Worm (Caenorhabditis elegans): Measurements from ENCODE around the gene mca-1.

The mca-1 gene

DNA sequence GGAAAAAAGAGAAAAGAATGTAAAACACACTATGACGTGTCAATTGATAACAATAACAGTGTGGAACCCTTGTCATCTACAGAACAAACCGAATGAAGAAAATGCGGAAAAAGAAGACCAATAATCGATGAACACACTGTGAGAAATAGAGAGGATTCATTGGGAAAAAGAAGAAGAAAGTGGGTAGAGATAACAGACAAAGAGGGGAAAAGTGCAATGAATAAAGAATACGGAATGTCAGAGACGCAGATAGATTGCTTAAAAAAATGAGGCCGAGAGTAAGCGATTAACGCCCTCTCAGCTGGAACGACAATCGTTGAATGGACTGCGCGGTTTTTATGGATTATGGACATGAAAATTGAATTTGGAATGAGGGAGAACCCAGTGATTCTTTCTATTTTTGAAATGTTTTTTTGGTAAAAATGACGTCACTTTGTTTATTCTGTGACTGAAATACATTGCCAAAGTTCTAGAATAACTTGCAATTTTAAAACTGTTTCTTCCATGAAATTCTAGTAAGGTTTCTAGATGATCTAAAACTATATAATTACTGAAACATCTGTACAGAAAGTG lies 13.1 kb upstream of the mca-1 start, which contains the start of gene amph-1:
amph-1 (minus strand) TSS at position 85 of the 573 bp plus-strand sequence.
- TF ChIP-seq nhr-67 (tag; optimal IDR thresholded peaks at IDR 0.05), result no peak
- TF ChIP-seq hmg-11 (tag; optimal IDR thresholded peaks at IDR 0.05), result peak; percentile 66
- TF ChIP-seq nhr-25 (tag; optimal IDR thresholded peaks at IDR 0.05), result peak; percentile 21
- peak; percentile 81 for TF ChIP-seq nhr-23 (tag; optimal IDR thresholded peaks at IDR 0.05)
- TF ChIP-seq ceh-28 (tag; optimal IDR thresholded peaks at IDR 0.05), result peak; percentile 52
- TF ChIP-seq nfya-1 (tag; optimal IDR thresholded peaks at IDR 0.05; ENCODE audit: insufficient read depth), result peak; percentile 70
- peak; percentile 17 for TF ChIP-seq lin-39 (tag; optimal IDR thresholded peaks at IDR 0.05)
- peak in 1 of 3 experiments; percentile 2 for TF ChIP-seq elt-3 (tag; optimal IDR thresholded peaks at IDR 0.05)
- peak; percentile 8 for TF ChIP-seq pha-4 (tag; optimal IDR thresholded peaks at IDR 0.05)
- TF ChIP-seq elt-2 (tag; optimal IDR thresholded peaks at IDR 0.05), result peak; percentile 45
- no peak for TF ChIP-seq ceh-82 (tag; optimal IDR thresholded peaks at IDR 0.05)
- peak; percentile 17 for TF ChIP-seq pqm-1 (tag; optimal IDR thresholded peaks at IDR 0.05)
- TF ChIP-seq fkh-2 (tag; optimal IDR thresholded peaks at IDR 0.05), result no peak

DNA sequence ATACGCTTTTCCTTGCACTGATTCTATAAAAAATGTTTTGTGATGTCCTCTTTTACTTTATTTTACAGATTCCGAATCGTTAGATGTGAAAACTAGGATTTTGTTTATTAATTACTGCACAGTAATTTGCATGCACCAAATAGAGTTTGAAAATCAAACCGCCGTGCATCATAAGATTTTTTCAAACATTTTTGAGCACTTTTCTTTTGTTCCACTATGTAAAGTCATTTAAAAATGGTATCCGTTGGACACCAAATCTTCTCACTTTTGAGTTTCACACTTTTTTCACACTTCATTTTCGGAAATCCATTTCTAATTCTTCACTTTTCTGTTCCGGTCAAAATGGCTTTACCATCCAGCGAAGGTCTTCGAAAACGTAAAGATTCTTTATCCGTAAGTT lies 8.4 kb upstream of the mca-1 start, which contains the start of gene degl-2:
degl-2 (plus strand) TSS at position 301 of the 400 bp plus-strand sequence.
- TF ChIP-seq pqm-1 (tag; optimal IDR thresholded peaks at IDR 0.05) (no peak), nhr-43 (tag; optimal IDR thresholded peaks at IDR 0.05; ENCODE audit: poor library complexity, severe bottlenecking) (no peak), ceh-28 (tag; optimal IDR thresholded peaks at IDR 0.05) (no peak), nhr-77 (tag; optimal IDR thresholded peaks at IDR 0.05) (no peak), nhr-28 (tag; optimal IDR thresholded peaks at IDR 0.05) (no peak), mml-1 (tag; optimal IDR thresholded peaks at IDR 0.05) (no peak), elt-1 (tag; optimal IDR thresholded peaks at IDR 0.05) (no peak), daf-12 (tag; optimal IDR thresholded peaks at IDR 0.05) (no peak), nhr-12 (tag; optimal IDR thresholded peaks at IDR 0.05) (no peak), elt-3 (tag; optimal IDR thresholded peaks at IDR 0.05) (no peak), ceh-82 (tag; optimal IDR thresholded peaks at IDR 0.05) (no peak)

DNA sequence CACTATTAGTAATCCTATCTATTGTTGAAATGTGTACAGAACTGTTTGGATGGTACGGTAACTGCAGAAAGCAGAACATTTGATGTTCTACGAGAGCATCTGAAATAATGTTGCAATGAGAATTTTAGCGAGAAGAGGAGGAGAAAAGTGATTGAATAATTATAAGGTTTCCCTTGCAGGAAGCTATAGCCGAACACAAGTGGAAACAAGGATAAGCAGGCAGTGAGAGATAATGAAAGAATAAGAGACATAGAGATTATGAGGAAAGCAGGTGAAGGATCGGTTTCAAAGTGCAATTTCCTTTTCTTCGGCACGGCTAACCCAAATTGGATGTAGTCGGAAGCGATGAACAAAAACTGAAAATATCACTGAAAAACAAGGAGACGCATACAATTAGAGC lies 7.2 kb upstream of the mca-1 start, which contains the start of gene del-2:
del-2 (minus strand) TSS at position 101 of the 400 bp plus-strand sequence.
- TF ChIP-seq nhr-23 (tag; optimal IDR thresholded peaks at IDR 0.05), result no peak
- no peak for TF ChIP-seq ztf-11 (tag; optimal IDR thresholded peaks at IDR 0.05)
- no peak for TF ChIP-seq jun-1 (tag; optimal IDR thresholded peaks at IDR 0.05)
- TF ChIP-seq tbx-2 (tag; optimal IDR thresholded peaks at IDR 0.05), result no peak
- no peak for TF ChIP-seq fkh-2 (tag; optimal IDR thresholded peaks at IDR 0.05)
- TF ChIP-seq lsy-12 (tag; optimal IDR thresholded peaks at IDR 0.05), result no peak
- TF ChIP-seq skn-1 (tag; optimal IDR thresholded peaks at IDR 0.05), result no peak
- TF ChIP-seq aly-2 (tag; optimal IDR thresholded peaks at IDR 0.05), result no peak
- no peak for TF ChIP-seq elt-3 (tag; optimal IDR thresholded peaks at IDR 0.05)
- no peak for TF ChIP-seq nhr-43 (tag; optimal IDR thresholded peaks at IDR 0.05; ENCODE audit: poor library complexity, severe bottlenecking)
- no peak for TF ChIP-seq egl-5 (tag; optimal IDR thresholded peaks at IDR 0.05)
- no peak for TF ChIP-seq pqm-1 (tag; optimal IDR thresholded peaks at IDR 0.05)
- no peak for TF ChIP-seq mml-1 (tag; optimal IDR thresholded peaks at IDR 0.05)
- TF ChIP-seq lin-39 (tag; optimal IDR thresholded peaks at IDR 0.05), result no peak
- TF ChIP-seq egl-27 (tag; optimal IDR thresholded peaks at IDR 0.05), result no peak
- TF ChIP-seq ceh-28 (tag; optimal IDR thresholded peaks at IDR 0.05), result no peak

DNA sequence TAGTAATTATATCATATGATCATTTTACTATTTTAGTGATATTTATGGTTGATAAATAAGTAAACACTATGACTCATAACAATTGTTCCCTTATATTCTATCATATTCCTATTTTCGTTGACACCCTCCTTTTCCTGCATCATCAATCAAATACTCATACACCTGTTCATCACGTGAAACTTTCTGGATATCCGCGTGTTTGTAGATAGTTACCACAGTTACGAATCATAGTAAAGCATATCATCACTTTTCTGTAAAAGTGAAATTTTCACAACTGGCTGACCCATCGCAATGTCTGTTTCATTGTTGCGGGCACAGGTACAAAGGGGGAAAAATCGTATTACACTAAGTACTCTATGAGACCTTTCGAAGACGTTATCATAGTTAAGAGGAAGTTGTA lies 859 bp downstream of the mca-1 start:
- TF ChIP-seq jun-1 (tag; optimal IDR thresholded peaks at IDR 0.05) (no peak), elt-3 (tag; optimal IDR thresholded peaks at IDR 0.05) (peak in 1 of 3 experiments; percentile 2)

DNA sequence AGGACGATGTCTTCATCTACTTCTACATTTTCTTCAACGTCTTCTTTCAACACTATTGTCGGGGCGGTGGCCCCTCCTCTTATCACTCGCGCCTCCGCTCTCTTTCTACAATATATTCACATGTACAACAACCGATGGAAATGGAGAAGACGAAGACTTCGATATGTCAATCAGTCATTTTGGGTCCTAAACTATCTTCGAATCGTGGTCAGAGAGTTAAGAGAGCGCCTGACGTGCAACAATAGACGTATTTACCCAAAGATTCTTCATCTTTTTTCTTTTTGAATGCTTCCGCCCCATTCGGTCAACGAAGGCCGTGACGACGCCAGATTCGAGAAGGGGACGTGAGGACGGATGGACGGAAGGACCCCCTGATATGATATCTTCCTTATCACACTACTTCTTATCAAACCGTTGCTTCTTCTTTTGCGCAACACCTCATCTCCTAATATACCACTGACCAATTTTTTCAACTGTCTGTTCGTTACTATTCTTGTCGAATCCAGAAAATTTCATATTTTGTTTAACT lies 1.7 kb downstream of the mca-1 start:
- TF ChIP-seq elt-3 (tag; optimal IDR thresholded peaks at IDR 0.05) (peak in 2 of 3 experiments; percentile 51 to 63), fos-1 (tag; optimal IDR thresholded peaks at IDR 0.05) (no peak), nhr-23 (tag; optimal IDR thresholded peaks at IDR 0.05) (peak; percentile 51)

DNA sequence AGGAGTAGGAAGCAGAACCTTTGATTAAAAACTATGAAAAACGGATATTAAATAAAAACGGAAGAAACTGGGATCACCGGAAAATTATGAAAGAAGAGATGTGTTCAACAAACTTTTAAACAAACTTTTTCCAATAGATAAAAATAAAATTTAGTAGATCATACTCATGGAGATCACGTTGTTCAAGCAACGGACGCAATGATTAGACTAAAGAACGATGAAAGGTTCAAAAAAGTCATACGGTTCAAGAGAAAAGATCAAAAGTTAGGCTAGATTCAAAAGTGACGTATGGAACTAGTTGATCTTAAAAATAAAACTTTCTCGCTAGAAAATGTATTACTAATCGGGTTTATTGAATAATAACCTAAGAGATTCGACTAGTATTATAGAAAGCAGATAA lies 2.7 kb downstream of the mca-1 start:
- no peak for TF ChIP-seq eor-1 (tag; optimal IDR thresholded peaks at IDR 0.05)
- no peak for TF ChIP-seq nhr-67 (tag; optimal IDR thresholded peaks at IDR 0.05)
- no peak for TF ChIP-seq ceh-16 (tag; optimal IDR thresholded peaks at IDR 0.05)
- TF ChIP-seq nhr-25 (tag; optimal IDR thresholded peaks at IDR 0.05), result no peak
- TF ChIP-seq zag-1 (tag; optimal IDR thresholded peaks at IDR 0.05), result no peak
- no peak for TF ChIP-seq lin-39 (tag; optimal IDR thresholded peaks at IDR 0.05)
- TF ChIP-seq unc-39 (tag; optimal IDR thresholded peaks at IDR 0.05), result no peak
- no peak for TF ChIP-seq nhr-237 (tag; optimal IDR thresholded peaks at IDR 0.05)
- TF ChIP-seq ceh-82 (tag; optimal IDR thresholded peaks at IDR 0.05), result no peak
- no peak for TF ChIP-seq R02D3.7 (tag; optimal IDR thresholded peaks at IDR 0.05)
